Worm (Caenorhabditis elegans): ENCODE results near the gene gpa-18.
"Not testable (repeated sequence)": the region's sequence is repeated elsewhere in the genome, so short reads cannot be mapped to it uniquely, and the experiment has no call there.

Gene gpa-18

DNA sequence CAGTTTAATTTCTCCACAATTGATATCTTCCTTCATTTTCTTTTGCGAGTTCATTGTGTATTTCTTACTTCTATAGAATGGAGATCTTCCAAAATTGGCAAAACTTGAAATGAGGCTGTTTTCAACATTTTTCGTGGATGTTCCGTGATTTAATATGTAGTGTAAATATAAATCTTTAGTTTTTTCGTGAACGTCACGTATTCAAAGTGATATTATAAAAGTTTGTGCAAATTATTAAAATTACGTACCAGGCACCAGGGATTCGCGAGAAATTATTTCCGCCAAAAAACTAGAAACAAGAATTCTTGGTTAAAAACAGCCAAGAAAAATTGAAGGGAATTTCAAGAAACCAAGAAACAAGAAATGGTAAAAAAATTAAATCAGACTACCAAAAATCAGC is 28.8 kb upstream of the gpa-18 start, which contains the start of gene Y59E9AL.8:
Gene Y59E9AL.8, minus strand, starts transcription at position 101 of the 400 bp plus-strand sequence.
- TF ChIP-seq ham-2 (GFP tag; optimal IDR thresholded peaks at IDR 0.05) (no peak), lin-32 (GFP tag; optimal IDR thresholded peaks at IDR 0.05) (no peak), lsy-2 (tag; optimal IDR thresholded peaks at IDR 0.05) (no peak), snpc-4 (tag; optimal IDR thresholded peaks at IDR 0.05) (no peak), ces-1 (GFP tag; optimal IDR thresholded peaks at IDR 0.05) (no peak), ceh-39 (tag; optimal IDR thresholded peaks at IDR 0.05) (no peak), sem-2 (GFP tag; optimal IDR thresholded peaks at IDR 0.05) (no peak), zip-8 (tag; optimal IDR thresholded peaks at IDR 0.05) (no peak), flh-1 (GFP tag; optimal IDR thresholded peaks at IDR 0.05) (no peak), mls-2 (tag; optimal IDR thresholded peaks at IDR 0.05) (no peak), ztf-11 (tag; optimal IDR thresholded peaks at IDR 0.05) (no peak), nhr-76 (tag; optimal IDR thresholded peaks at IDR 0.05) (no peak), nhr-237 (tag; optimal IDR thresholded peaks at IDR 0.05) (no peak), mab-5 (tag; optimal IDR thresholded peaks at IDR 0.05) (no peak), cnd-1 (tag; optimal IDR thresholded peaks at IDR 0.05) (no peak)

DNA sequence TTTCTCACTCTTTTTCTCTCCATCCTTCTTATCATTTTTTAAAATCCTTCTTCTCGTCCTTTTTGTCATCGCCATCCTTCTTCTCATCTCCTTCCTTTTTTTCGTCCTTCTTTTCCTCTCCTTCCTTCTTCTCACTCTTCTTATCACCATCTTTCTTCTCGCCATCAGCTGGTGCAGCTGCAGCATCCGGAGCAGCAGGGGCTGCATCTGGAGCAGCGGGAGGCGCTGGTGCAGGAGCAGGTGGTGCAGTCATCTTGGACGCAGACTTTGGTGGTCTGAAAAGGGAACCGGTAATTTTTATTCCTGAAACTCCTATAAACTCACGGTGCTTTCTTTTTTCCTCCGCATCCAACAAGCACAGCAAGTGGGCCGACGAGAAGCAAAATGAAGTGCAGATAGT is 26.3 kb upstream of the gpa-18 start:
- TF ChIP-seq sem-2 (GFP tag; optimal IDR thresholded peaks at IDR 0.05) (no peak), lin-13 (tag; optimal IDR thresholded peaks at IDR 0.05) (no peak), elt-3 (tag; optimal IDR thresholded peaks at IDR 0.05) (no peak), unc-62 (GFP tag; optimal IDR thresholded peaks at IDR 0.05) (no peak), ceh-43 (GFP tag; optimal IDR thresholded peaks at IDR 0.05) (no peak), mab-5 (tag; optimal IDR thresholded peaks at IDR 0.05) (no peak), ceh-83 (GFP tag; optimal IDR thresholded peaks at IDR 0.05) (no peak)

DNA sequence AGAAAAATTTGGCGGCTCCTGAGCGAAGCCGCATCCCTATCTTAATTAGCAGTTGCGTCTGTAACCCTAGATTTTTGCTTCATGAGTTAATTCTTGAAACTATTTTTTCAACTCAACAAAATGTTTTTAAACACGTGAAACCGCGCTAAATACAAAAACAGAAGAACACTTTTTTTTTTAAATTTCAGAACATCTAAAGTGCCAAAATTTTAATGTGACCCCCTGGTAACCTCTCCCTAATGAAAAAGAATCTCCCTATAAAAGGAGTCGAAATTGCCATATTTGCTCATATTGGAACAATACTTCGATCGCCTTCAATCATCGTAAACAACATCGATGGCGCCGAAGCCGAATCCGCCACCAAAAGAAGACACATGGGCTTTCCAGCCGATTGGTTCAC is 23.1 kb upstream of the gpa-18 start, which contains the start of gene nsph-4.2:
Gene nsph-4.2, plus strand, starts transcription at position 301 of the 400 bp plus-strand sequence.
- not testable (repeated sequence) for TF ChIP-seq nhr-28 (tag; optimal IDR thresholded peaks at IDR 0.05); cnd-1 (tag; optimal IDR thresholded peaks at IDR 0.05); elt-1 (tag; optimal IDR thresholded peaks at IDR 0.05; ENCODE audit: borderline replicate concordance, insufficient read depth)

DNA sequence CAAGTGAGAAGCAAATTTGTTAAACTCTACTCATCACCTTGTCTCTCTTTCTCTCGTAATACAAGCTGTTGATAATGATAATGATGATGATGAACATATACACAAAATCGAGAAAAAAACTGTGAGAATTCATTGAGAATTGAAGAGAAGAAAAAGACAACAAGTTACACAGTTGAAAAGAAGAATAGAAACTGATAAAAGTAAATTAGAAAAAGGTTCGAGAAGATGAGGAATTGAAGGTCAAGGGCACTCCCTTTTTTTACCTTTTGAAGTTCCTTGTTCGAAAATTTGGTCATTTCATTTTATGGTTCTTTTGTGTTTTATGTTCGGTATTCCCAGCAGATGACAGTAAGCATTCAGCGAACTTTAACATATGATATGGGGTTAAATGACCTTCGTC is 20.9 kb upstream of the gpa-18 start:
- TF ChIP-seq unc-39 (tag; optimal IDR thresholded peaks at IDR 0.05), result no peak
- TF ChIP-seq zip-8 (tag; optimal IDR thresholded peaks at IDR 0.05), result no peak
- no peak for TF ChIP-seq drap-1 (GFP tag; optimal IDR thresholded peaks at IDR 0.05)
- no peak for TF ChIP-seq sem-2 (GFP tag; optimal IDR thresholded peaks at IDR 0.05)
- no peak for TF ChIP-seq hlh-1 (tag; optimal IDR thresholded peaks at IDR 0.05)
- no peak for TF ChIP-seq ces-1 (GFP tag; optimal IDR thresholded peaks at IDR 0.05)
- no peak for TF ChIP-seq elt-1 (tag; optimal IDR thresholded peaks at IDR 0.05; ENCODE audit: borderline replicate concordance, insufficient read depth)
- no peak for TF ChIP-seq M03D4.4 (tag; optimal IDR thresholded peaks at IDR 0.05)

DNA sequence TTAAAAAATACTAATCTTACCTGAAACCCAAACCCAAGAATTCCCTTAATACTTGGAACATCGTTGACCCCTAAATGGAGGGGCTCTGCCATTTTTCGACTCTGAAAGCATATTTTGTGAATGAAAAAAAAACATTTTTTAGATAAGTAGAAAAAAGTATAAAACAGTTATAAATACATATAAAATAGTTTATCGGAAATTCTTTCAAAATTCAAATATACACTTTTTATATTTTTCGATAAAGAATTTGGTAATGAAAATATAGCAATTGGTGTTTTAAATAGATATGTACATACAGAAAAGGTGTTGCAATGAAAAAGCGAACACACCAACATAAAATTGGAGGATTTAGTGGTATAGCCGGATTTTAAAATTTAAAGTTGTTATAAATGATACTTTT is 19.7 kb upstream of the gpa-18 start, which contains the start of gene Y59E9AL.4:
Gene Y59E9AL.4, minus strand, starts transcription at position 101 of the 400 bp plus-strand sequence.
- TF ChIP-seq pha-4 (tag; optimal IDR thresholded peaks at IDR 0.05), result no peak
- TF ChIP-seq M03D4.4 (tag; optimal IDR thresholded peaks at IDR 0.05), result no peak
- TF ChIP-seq ceh-83 (GFP tag; optimal IDR thresholded peaks at IDR 0.05), result no peak
- TF ChIP-seq ceh-39 (tag; optimal IDR thresholded peaks at IDR 0.05), result no peak
- no peak for TF ChIP-seq lin-32 (GFP tag; optimal IDR thresholded peaks at IDR 0.05)
- TF ChIP-seq nhr-2 (tag; optimal IDR thresholded peaks at IDR 0.05), result no peak
- no peak for TF ChIP-seq ceh-43 (GFP tag; optimal IDR thresholded peaks at IDR 0.05)
- TF ChIP-seq drap-1 (GFP tag; optimal IDR thresholded peaks at IDR 0.05), result no peak
- TF ChIP-seq sptf-1 (tag; optimal IDR thresholded peaks at IDR 0.05), result no peak
- no peak for TF ChIP-seq unc-39 (tag; optimal IDR thresholded peaks at IDR 0.05)
- TF ChIP-seq lin-13 (tag; optimal IDR thresholded peaks at IDR 0.05), result no peak
- TF ChIP-seq elt-1 (tag; optimal IDR thresholded peaks at IDR 0.05; ENCODE audit: borderline replicate concordance, insufficient read depth), result no peak
- no peak for TF ChIP-seq nhr-76 (tag; optimal IDR thresholded peaks at IDR 0.05)
- no peak for TF ChIP-seq ztf-11 (tag; optimal IDR thresholded peaks at IDR 0.05)
- TF ChIP-seq blmp-1 (tag; optimal IDR thresholded peaks at IDR 0.05), result no peak

DNA sequence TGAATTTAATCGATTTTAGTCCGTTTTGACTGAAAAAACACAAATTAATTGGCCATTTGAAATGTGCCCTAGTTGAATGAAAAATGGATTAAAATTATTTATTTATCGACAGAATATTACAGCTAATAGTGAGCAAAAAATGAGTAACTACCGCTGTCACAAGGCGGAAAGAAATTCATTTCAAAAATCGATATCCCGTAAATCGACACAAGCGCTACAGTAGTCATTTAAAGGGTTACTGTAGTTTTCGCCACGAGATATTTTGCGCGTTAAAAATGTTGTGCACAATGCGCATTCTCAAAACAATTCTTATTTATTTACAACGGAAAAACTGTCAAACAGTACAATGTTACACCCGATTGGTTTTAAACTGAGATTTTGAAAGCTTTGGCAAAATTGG is 15.2 kb upstream of the gpa-18 start:
- TF ChIP-seq ceh-83 (GFP tag; optimal IDR thresholded peaks at IDR 0.05) (no peak), lin-32 (GFP tag; optimal IDR thresholded peaks at IDR 0.05) (no peak), flh-1 (GFP tag; optimal IDR thresholded peaks at IDR 0.05) (no peak), M03D4.4 (tag; optimal IDR thresholded peaks at IDR 0.05) (no peak), elt-3 (tag; optimal IDR thresholded peaks at IDR 0.05) (no peak), ceh-43 (GFP tag; optimal IDR thresholded peaks at IDR 0.05) (no peak), mab-5 (tag; optimal IDR thresholded peaks at IDR 0.05) (no peak), bed-3 (GFP tag; optimal IDR thresholded peaks at IDR 0.05) (no peak), pha-4 (tag; optimal IDR thresholded peaks at IDR 0.05) (no peak), unc-120 (tag; optimal IDR thresholded peaks at IDR 0.05; ENCODE audit: poor library complexity, severe bottlenecking) (no peak), lin-13 (tag; optimal IDR thresholded peaks at IDR 0.05) (no peak), cnd-1 (tag; optimal IDR thresholded peaks at IDR 0.05) (no peak)
